Worm (Caenorhabditis elegans) whole organism, young adult: ENCODE measurements around the gene twk-23.

ENCODE experiments used
- C06A6.2 ChIP-seq: fragments of 200-800 bp; sonication (Bioruptor generic); conservative IDR thresholded peaks from 2 replicates; pipeline ENCODE4 v1.3.6; 2022; ENCODE audit warnings: missing genetic modification characterization, missing compliant biosample characterization
- C17E4.6 ChIP-seq: fragments of 200-800 bp; sonication (Bioruptor generic); IDR thresholded peaks from 2 replicates; pipeline ENCODE4 v1.3.6; 2022; ENCODE audit warnings: missing genetic modification reagents, missing genetic modification characterization, missing compliant biosample characterization
- F39B2.1 ChIP-seq: fragments of 200-800 bp; sonication (Bioruptor generic); IDR thresholded peaks from 2 replicates; pipeline ENCODE4 v1.3.6; 2022; ENCODE audit warnings: missing genetic modification reagents, missing genetic modification characterization, missing compliant biosample characterization
- F49E8.2 ChIP-seq: sonication (generic microtip); optimal IDR thresholded peaks from 3 replicates; lab custom pipeline; 2017; ENCODE audit warnings: missing genetic modification characterization, mild to moderate bottlenecking, missing compliant biosample characterization, antibody characterized with exemption, moderate library complexity; ENCODE audit not compliant: insufficient read depth
- F55B11.4 ChIP-seq: sonication (generic microtip); optimal IDR thresholded peaks from 2 replicates; lab custom pipeline; 2016; ENCODE audit warnings: missing compliant biosample characterization, missing genetic modification characterization, borderline replicate concordance; ENCODE audit not compliant: insufficient read depth
- K12H6.12 ChIP-seq: fragments of 200-800 bp; sonication (Bioruptor generic); optimal IDR thresholded peaks from 2 replicates; lab custom pipeline; 2018; ENCODE audit warnings: mild to moderate bottlenecking, missing genetic modification characterization, missing compliant biosample characterization
- T07F8.4 ChIP-seq: sonication (generic microtip); optimal IDR thresholded peaks from 2 replicates; lab custom pipeline; 2016; ENCODE audit warnings: mild to moderate bottlenecking, missing genetic modification characterization, moderate library complexity, missing compliant biosample characterization
- Y53F4B.3 ChIP-seq: fragments of 200-800 bp; sonication (Bioruptor generic); IDR thresholded peaks from 2 replicates; pipeline ENCODE4 v1.3.6; 2022; ENCODE audit warnings: missing genetic modification reagents, missing genetic modification characterization, missing compliant biosample characterization
- bed-2 ChIP-seq: fragments of 200-800 bp; sonication (Bioruptor generic); IDR thresholded peaks from 2 replicates; pipeline ENCODE4 v1.3.6; 2022; ENCODE audit warnings: missing genetic modification reagents, missing genetic modification characterization, missing compliant biosample characterization
- ccch-3 ChIP-seq: fragments of 200-800 bp; sonication (Bioruptor generic); optimal IDR thresholded peaks from 2 replicates; lab custom pipeline; 2018; ENCODE audit warnings: mild to moderate bottlenecking, missing genetic modification characterization, missing compliant biosample characterization
- cebp-1 ChIP-seq, 2 experiments: fragments of 200-800 bp in 1 of 2; sonication (Bioruptor generic) in 1 of 2; sonication (generic microtip) in 1 of 2; IDR thresholded peaks in 1 of 2; optimal IDR thresholded peaks in 1 of 2; 2 replicates each; pipeline versions ENCODE4 v1.3.6 to Lab custom; 2017 to 2022; ENCODE audit warnings: missing compliant biosample characterization in 2 of 2, missing genetic modification characterization in 2 of 2, mild to moderate bottlenecking in 1 of 2, missing genetic modification reagents in 1 of 2, moderate library complexity in 1 of 2
- ceh-40 ChIP-seq: fragments of 200-800 bp; sonication (Bioruptor generic); IDR thresholded peaks from 2 replicates; pipeline ENCODE4 v1.3.6; 2022; ENCODE audit warnings: missing genetic modification characterization, missing compliant biosample characterization
- ceh-58 ChIP-seq: fragments of 200-800 bp; sonication (Bioruptor generic); IDR thresholded peaks from 2 replicates; pipeline ENCODE4 v1.3.6; 2022; ENCODE audit warnings: missing genetic modification characterization, missing compliant biosample characterization
- ceh-79 ChIP-seq: sonication (generic microtip); optimal IDR thresholded peaks from 2 replicates; lab custom pipeline; 2017; ENCODE audit warnings: mild to moderate bottlenecking, missing genetic modification characterization, missing compliant biosample characterization
- die-1 ChIP-seq: sonication (generic microtip); optimal IDR thresholded peaks from 2 replicates; lab custom pipeline; 2016; ENCODE audit warnings: missing genotype, mild to moderate bottlenecking, missing genetic modification characterization, missing compliant biosample characterization
- efl-1 ChIP-seq: fragments of 150-350 bp; optimal IDR thresholded peaks from 2 replicates; lab custom pipeline; 2014; ENCODE audit warnings: missing biosample characterization, missing genetic modification reagents, missing genetic modification characterization
- egl-44 ChIP-seq: fragments of 200-800 bp; sonication (Bioruptor generic); IDR thresholded peaks from 2 replicates; pipeline ENCODE4 v1.3.6; 2022; ENCODE audit warnings: missing genetic modification reagents, missing genetic modification characterization, missing compliant biosample characterization
- gei-17 ChIP-seq: fragments of 200-800 bp; sonication (Bioruptor generic); optimal IDR thresholded peaks from 2 replicates; lab custom pipeline; 2018; ENCODE audit warnings: mild to moderate bottlenecking, missing genetic modification characterization, missing compliant biosample characterization
- him-1 ChIP-seq: sonication (generic microtip); optimal IDR thresholded peaks from 2 replicates; lab custom pipeline; 2016; ENCODE audit warnings: missing genotype, missing genetic modification reagents, missing genetic modification characterization, missing compliant biosample characterization
- hmg-1.2 ChIP-seq: fragments of 200-800 bp; sonication (Bioruptor generic); IDR thresholded peaks from 2 replicates; pipeline ENCODE4 v1.3.6; 2022; ENCODE audit warnings: missing genetic modification reagents, missing genetic modification characterization, missing compliant biosample characterization
- lsl-1 ChIP-seq: fragments of 200-800 bp; sonication (Bioruptor generic); optimal IDR thresholded peaks from 2 replicates; lab custom pipeline; 2018; ENCODE audit warnings: mild to moderate bottlenecking, missing genetic modification characterization, moderate library complexity, missing compliant biosample characterization
- madf-3 ChIP-seq: fragments of 200-800 bp; sonication (Bioruptor generic); IDR thresholded peaks from 2 replicates; pipeline ENCODE4 v1.3.6; 2022; ENCODE audit warnings: missing genetic modification reagents, missing genetic modification characterization, missing compliant biosample characterization
- madf-8 ChIP-seq: fragments of 200-800 bp; sonication (Bioruptor generic); conservative IDR thresholded peaks from 2 replicates; pipeline ENCODE4 v1.3.6; 2022; ENCODE audit warnings: missing genetic modification reagents, missing genetic modification characterization, missing compliant biosample characterization
- mes-4 ChIP-seq: sonication (generic microtip); optimal IDR thresholded peaks from 2 replicates; lab custom pipeline; 2016; ENCODE audit warnings: missing genotype, missing genetic modification characterization, missing compliant biosample characterization
- nfya-1 ChIP-seq: sonication (generic microtip); optimal IDR thresholded peaks from 2 replicates; lab custom pipeline; 2017; ENCODE audit warnings: antibody characterized with exemption, missing compliant biosample characterization, missing genetic modification characterization, borderline replicate concordance; ENCODE audit not compliant: insufficient read depth
- nhr-80 ChIP-seq: sonication (generic microtip); optimal IDR thresholded peaks from 2 replicates; lab custom pipeline; 2016; ENCODE audit warnings: missing genetic modification characterization, missing compliant biosample characterization
- pbrm-1 ChIP-seq: fragments of 200-800 bp; sonication (Bioruptor generic); IDR thresholded peaks from 2 replicates; pipeline ENCODE4 v1.3.6; 2022; ENCODE audit warnings: missing genetic modification reagents, missing genetic modification characterization, missing compliant biosample characterization
- repo-1 ChIP-seq: sonication (generic microtip); optimal IDR thresholded peaks from 2 replicates; lab custom pipeline; 2017; ENCODE audit warnings: mild to moderate bottlenecking, missing genetic modification characterization, missing compliant biosample characterization
- somi-1 ChIP-seq: fragments of 200-800 bp; sonication (Bioruptor generic); optimal IDR thresholded peaks from 2 replicates; lab custom pipeline; 2018; ENCODE audit warnings: mild to moderate bottlenecking, missing genetic modification characterization, missing compliant biosample characterization
- tbx-9 ChIP-seq: sonication (generic microtip); optimal IDR thresholded peaks from 2 replicates; lab custom pipeline; 2016; ENCODE audit warnings: borderline replicate concordance, missing genetic modification characterization, inconsistent platforms, missing compliant biosample characterization
- unc-62 ChIP-seq: fragments of 150-350 bp; optimal IDR thresholded peaks from 2 replicates; lab custom pipeline; 2014; ENCODE audit warnings: missing biosample characterization, missing genetic modification reagents, missing genetic modification characterization
- zim-3 ChIP-seq: sonication (generic microtip); optimal IDR thresholded peaks from 2 replicates; lab custom pipeline; 2017; ENCODE audit warnings: mild to moderate bottlenecking, missing genetic modification characterization, moderate library complexity, missing compliant biosample characterization
- ztf-25 ChIP-seq: fragments of 200-800 bp; sonication (Bioruptor generic); IDR thresholded peaks from 2 replicates; pipeline ENCODE4 v1.3.6; 2022; ENCODE audit warnings: missing genetic modification reagents, missing genetic modification characterization, missing compliant biosample characterization
- ztf-28 ChIP-seq: fragments of 200-800 bp; sonication (Bioruptor generic); IDR thresholded peaks from 2 replicates; pipeline ENCODE4 v1.3.6; 2022; ENCODE audit warnings: missing genetic modification reagents, missing genetic modification characterization, missing compliant biosample characterization

Gene twk-23

DNA sequence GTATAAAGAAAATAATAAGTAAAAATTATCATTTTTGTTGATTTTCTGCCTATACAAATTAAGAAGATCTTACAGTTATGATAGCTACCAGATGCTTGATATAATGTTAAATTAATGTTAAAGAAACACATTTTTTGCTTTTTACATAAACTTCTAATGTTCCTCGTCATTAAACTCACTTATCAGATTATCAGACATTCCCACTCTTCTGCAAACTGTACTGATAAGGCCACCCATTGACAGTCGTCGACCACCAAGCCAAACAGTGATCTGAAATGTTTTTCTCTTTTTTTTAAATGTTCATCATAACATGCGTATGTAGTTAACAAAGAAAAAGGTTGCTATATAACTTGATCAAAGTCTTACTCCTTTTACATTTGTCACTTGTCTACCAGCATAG lies 4.6 kb downstream of the twk-23 start:
- TF ChIP-seq madf-8 (GFP tag; lab: Robert Waterston, UW) (no peak), ceh-58 (no peak), F49E8.2 (tag; lab: Kevin White, UChicago) (no peak), zim-3 (tag; lab: Kevin White, UChicago) (no peak), efl-1 (no peak), ztf-28 (no peak), him-1 (no peak), Y53F4B.3 (GFP tag; lab: Robert Waterston, UW) (no peak), madf-3 (GFP tag; lab: Robert Waterston, UW) (no peak), lsl-1 (GFP tag; lab: Kevin White, UChicago) (no peak), gei-17 (no peak), C06A6.2 (no peak), ceh-40 (GFP tag; lab: Robert Waterston, UW) (no peak), F55B11.4 (tag; lab: Kevin White, UChicago) (no peak), nfya-1 (tag; lab: Kevin White, UChicago) (no peak), F39B2.1 (GFP tag; lab: Robert Waterston, UW) (no peak), pbrm-1 (no peak), ztf-25 (GFP tag; lab: Robert Waterston, UW) (no peak), ceh-79 (tag; lab: Kevin White, UChicago) (no peak)

DNA sequence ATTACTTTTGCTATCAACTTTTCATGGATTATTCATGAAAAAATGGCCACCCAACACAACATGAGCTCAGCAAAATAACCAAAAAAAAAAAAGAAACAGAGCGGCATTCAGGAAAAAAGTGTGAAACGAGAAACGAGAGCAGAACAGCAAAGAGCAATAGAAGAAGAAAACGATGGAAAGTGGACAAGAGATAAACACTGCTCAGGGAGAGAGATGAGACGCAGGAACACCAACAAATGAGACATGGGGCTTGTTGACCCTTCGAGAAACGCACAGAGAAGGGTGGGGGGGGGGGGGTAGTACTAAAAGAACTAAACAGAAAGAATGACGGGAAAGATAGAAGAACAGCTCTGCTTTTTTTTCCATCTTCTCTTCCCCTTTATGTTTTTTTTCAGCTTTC lies 11.5 kb downstream of the twk-23 start:
- TF ChIP-seq repo-1 (no peak), somi-1 (GFP tag; lab: Kevin White, UChicago) (peak; percentile 47), K12H6.12 (tag; lab: Kevin White, UChicago) (peak; percentile 5)
- TF ChIP-seq, all 124 proteins: peak for 2

DNA sequence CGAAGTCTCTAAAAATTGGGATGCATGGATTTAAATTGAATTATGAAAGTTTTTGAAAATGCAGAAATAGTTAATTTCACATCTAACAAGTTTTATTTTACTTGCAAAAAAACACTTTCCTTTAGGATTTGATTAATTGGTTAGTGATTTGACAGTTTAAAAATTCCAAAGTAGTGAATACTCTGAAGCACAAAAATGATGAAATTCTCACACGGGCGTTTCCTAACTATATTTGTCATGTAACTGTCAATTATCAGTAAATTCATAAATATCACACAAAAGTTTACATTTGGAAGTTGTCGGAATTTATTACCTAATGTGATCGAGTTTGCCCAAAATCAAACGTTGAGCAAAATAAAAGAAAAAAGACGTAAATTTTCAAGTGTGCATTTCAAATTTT lies 12.2 kb downstream of the twk-23 start:
- TF ChIP-seq unc-62 (GFP tag; lab: Kevin White, UChicago) (peak; percentile 91), nhr-80 (tag; lab: Kevin White, UChicago) (peak; percentile 22), die-1 (no peak)

DNA sequence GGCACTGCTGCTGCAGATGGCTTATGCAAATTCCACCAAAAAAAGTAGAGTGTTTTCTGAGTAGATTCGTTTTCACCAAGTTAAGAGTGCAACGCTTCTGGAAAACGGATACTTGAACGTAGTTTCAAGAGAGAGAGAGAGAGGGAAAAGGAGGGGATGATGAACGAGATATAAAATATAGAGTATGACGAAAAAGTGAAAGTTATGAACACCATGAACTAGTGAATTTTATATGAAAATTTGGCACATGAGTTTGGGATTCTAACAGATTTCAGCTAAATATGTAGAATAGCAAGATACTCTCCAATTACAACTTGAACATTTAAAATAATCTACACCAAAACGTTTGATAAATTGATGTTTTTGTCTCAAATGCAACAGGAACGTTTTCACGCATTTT lies 13.6 kb downstream of the twk-23 start, which contains the start of gene obr-3:
obr-3 (minus strand) TSS at position 101 of the 400 bp plus-strand sequence.
- TF ChIP-seq mes-4 (tag; lab: Kevin White, UChicago): no peak
- no peak for TF ChIP-seq somi-1 (GFP tag; lab: Kevin White, UChicago)
- no peak for TF ChIP-seq C17E4.6 (GFP tag; lab: Robert Waterston, UW)
- no peak for TF ChIP-seq T07F8.4
- no peak for TF ChIP-seq hmg-1.2 (GFP tag; lab: Robert Waterston, UW)
- TF ChIP-seq bed-2: no peak
- no peak for TF ChIP-seq K12H6.12 (tag; lab: Kevin White, UChicago)
- TF ChIP-seq, all 124 proteins: peak for 0

DNA sequence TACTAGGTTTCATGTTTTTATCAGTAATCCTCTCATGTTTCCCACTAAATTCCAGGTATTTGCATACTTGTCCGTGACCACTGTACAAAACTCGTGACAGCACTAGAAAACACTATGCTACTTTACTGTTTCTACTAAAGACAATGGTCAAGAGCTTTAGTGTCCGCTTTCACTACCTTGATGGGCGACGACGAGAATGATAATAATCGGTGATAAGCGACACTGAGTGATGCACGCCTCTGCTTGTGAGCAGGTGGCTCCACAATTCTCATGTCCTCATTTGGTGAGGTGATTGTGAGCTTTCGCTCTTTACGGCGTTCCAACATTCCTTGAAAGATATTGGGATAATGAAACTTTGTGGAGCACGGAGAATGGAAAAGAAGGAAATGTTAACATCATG lies 20.1 kb downstream of the twk-23 start:
- TF ChIP-seq ztf-28: no peak
- no peak for TF ChIP-seq F55B11.4 (tag; lab: Kevin White, UChicago)
- no peak for TF ChIP-seq egl-44 (GFP tag; lab: Robert Waterston, UW)
- TF ChIP-seq ccch-3 (GFP tag; lab: Kevin White, UChicago): no peak
- peak; percentile 63 for TF ChIP-seq nhr-80 (tag; lab: Kevin White, UChicago)
- no peak for TF ChIP-seq cebp-1 (GFP tag; IDR thresholded peaks at IDR 0.05; lab: Robert Waterston, UW)
- TF ChIP-seq cebp-1 (tag; optimal IDR thresholded peaks at IDR 0.05; lab: Kevin White, UChicago): peak; percentile 5
- no peak for TF ChIP-seq tbx-9 (tag; lab: Kevin White, UChicago)
